Worm (Caenorhabditis elegans): ENCODE data around the gene col-71.

The col-71 gene

ce11 chrII:3516175-3516574 lies 13.8 kb upstream of the col-71 start:
- TF ChIP-seq hlh-1 (tag; optimal IDR thresholded peaks at IDR 0.05) (no peak), ceh-39 (tag; optimal IDR thresholded peaks at IDR 0.05) (no peak), cnd-1 (tag; optimal IDR thresholded peaks at IDR 0.05) (no peak), nhr-237 (tag; optimal IDR thresholded peaks at IDR 0.05) (no peak), blmp-1 (tag; optimal IDR thresholded peaks at IDR 0.05) (no peak), ces-1 (GFP tag; optimal IDR thresholded peaks at IDR 0.05) (no peak), mep-1 (tag; optimal IDR thresholded peaks at IDR 0.05) (no peak), M03D4.4 (tag; optimal IDR thresholded peaks at IDR 0.05) (no peak), snpc-4 (tag; optimal IDR thresholded peaks at IDR 0.05) (no peak), tbx-8 (GFP tag; optimal IDR thresholded peaks at IDR 0.05) (no peak), lsy-2 (tag; optimal IDR thresholded peaks at IDR 0.05) (no peak), elt-3 (tag; optimal IDR thresholded peaks at IDR 0.05) (no peak), nhr-76 (tag; optimal IDR thresholded peaks at IDR 0.05) (no peak), ceh-43 (GFP tag; optimal IDR thresholded peaks at IDR 0.05) (no peak)

- TF ChIP-seq mab-5 (tag; optimal IDR thresholded peaks at IDR 0.05) (no peak), mep-1 (tag; optimal IDR thresholded peaks at IDR 0.05) (no peak), ham-2 (GFP tag; optimal IDR thresholded peaks at IDR 0.05) (no peak), ceh-43 (GFP tag; optimal IDR thresholded peaks at IDR 0.05) (no peak), flh-1 (GFP tag; optimal IDR thresholded peaks at IDR 0.05) (no peak), nhr-12 (tag; optimal IDR thresholded peaks at IDR 0.05) (no peak), nhr-237 (tag; optimal IDR thresholded peaks at IDR 0.05) (no peak), mls-2 (tag; optimal IDR thresholded peaks at IDR 0.05) (no peak), ceh-83 (GFP tag; optimal IDR thresholded peaks at IDR 0.05) (no peak), hlh-1 (tag; optimal IDR thresholded peaks at IDR 0.05) (no peak), zip-8 (tag; optimal IDR thresholded peaks at IDR 0.05) (no peak), lin-13 (tag; optimal IDR thresholded peaks at IDR 0.05) (no peak), nhr-28 (tag; optimal IDR thresholded peaks at IDR 0.05) (no peak), elt-3 (tag; optimal IDR thresholded peaks at IDR 0.05) (no peak), cnd-1 (tag; optimal IDR thresholded peaks at IDR 0.05) (no peak), pha-4 (tag; optimal IDR thresholded peaks at IDR 0.05) (no peak), ztf-11 (tag; optimal IDR thresholded peaks at IDR 0.05) (no peak), bed-3 (GFP tag; optimal IDR thresholded peaks at IDR 0.05) (no peak)
Measured at ce11 chrII:3515384-3516053, 13.1 kb upstream of the col-71 start, which contains the start of the genes Y49F6B.14 and clec-125. Gene Y49F6B.14 (minus strand): TSS chrII:3515484. Gene clec-125 (plus strand): TSS chrII:3516003.

ce11 chrII:3514631-3515030 lies 12.3 kb upstream of the col-71 start, which contains the start of gene srz-5:
Gene srz-5 (minus strand): TSS chrII:3514731.
- no peak for TF ChIP-seq nhr-28 (tag; optimal IDR thresholded peaks at IDR 0.05)
- no peak for TF ChIP-seq lin-13 (tag; optimal IDR thresholded peaks at IDR 0.05)
- TF ChIP-seq elt-3 (tag; optimal IDR thresholded peaks at IDR 0.05): no peak
- no peak for TF ChIP-seq blmp-1 (tag; optimal IDR thresholded peaks at IDR 0.05)
- TF ChIP-seq mep-1 (tag; optimal IDR thresholded peaks at IDR 0.05): no peak
- TF ChIP-seq flh-1 (GFP tag; optimal IDR thresholded peaks at IDR 0.05): no peak
- TF ChIP-seq drap-1 (GFP tag; optimal IDR thresholded peaks at IDR 0.05): no peak
- TF ChIP-seq ceh-43 (GFP tag; optimal IDR thresholded peaks at IDR 0.05): no peak
- TF ChIP-seq sem-2 (GFP tag; optimal IDR thresholded peaks at IDR 0.05): no peak
- no peak for TF ChIP-seq lsy-2 (tag; optimal IDR thresholded peaks at IDR 0.05)
- TF ChIP-seq unc-62 (GFP tag; optimal IDR thresholded peaks at IDR 0.05): no peak
- TF ChIP-seq hlh-1 (tag; optimal IDR thresholded peaks at IDR 0.05): no peak
- TF ChIP-seq mls-2 (tag; optimal IDR thresholded peaks at IDR 0.05): no peak

ce11 chrII:3512240-3512639 lies 9.9 kb upstream of the col-71 start, which contains the start of gene Y49F6B.19:
Gene Y49F6B.19 (minus strand): TSS chrII:3512340.
- TF ChIP-seq mab-5 (tag; optimal IDR thresholded peaks at IDR 0.05) (no peak), unc-62 (GFP tag; optimal IDR thresholded peaks at IDR 0.05) (no peak)

- TF ChIP-seq zip-8 (tag; optimal IDR thresholded peaks at IDR 0.05) (no peak), ham-2 (GFP tag; optimal IDR thresholded peaks at IDR 0.05) (no peak), M03D4.4 (tag; optimal IDR thresholded peaks at IDR 0.05) (no peak), cnd-1 (tag; optimal IDR thresholded peaks at IDR 0.05) (no peak), mep-1 (tag; optimal IDR thresholded peaks at IDR 0.05) (no peak)
Measured at ce11 chrII:3504717-3505116, 2.3 kb upstream of the col-71 start, which contains the start of gene cyh-1. Gene cyh-1 (plus strand): TSS chrII:3505017.

- no peak for TF ChIP-seq blmp-1 (tag; optimal IDR thresholded peaks at IDR 0.05)
- TF ChIP-seq mls-2 (tag; optimal IDR thresholded peaks at IDR 0.05): no peak
- TF ChIP-seq nhr-28 (tag; optimal IDR thresholded peaks at IDR 0.05): no peak
- no peak for TF ChIP-seq sptf-1 (tag; optimal IDR thresholded peaks at IDR 0.05)
- no peak for TF ChIP-seq sem-2 (GFP tag; optimal IDR thresholded peaks at IDR 0.05)
- no peak for TF ChIP-seq pha-4 (tag; optimal IDR thresholded peaks at IDR 0.05)
- no peak for TF ChIP-seq unc-62 (GFP tag; optimal IDR thresholded peaks at IDR 0.05)
- TF ChIP-seq M03D4.4 (tag; optimal IDR thresholded peaks at IDR 0.05): no peak
- no peak for TF ChIP-seq ces-1 (GFP tag; optimal IDR thresholded peaks at IDR 0.05)
- TF ChIP-seq mab-5 (tag; optimal IDR thresholded peaks at IDR 0.05): no peak
- no peak for TF ChIP-seq hlh-1 (tag; optimal IDR thresholded peaks at IDR 0.05)
- no peak for TF ChIP-seq nhr-12 (tag; optimal IDR thresholded peaks at IDR 0.05)
- no peak for TF ChIP-seq flh-1 (GFP tag; optimal IDR thresholded peaks at IDR 0.05)
- no peak for TF ChIP-seq bed-3 (GFP tag; optimal IDR thresholded peaks at IDR 0.05)
- TF ChIP-seq drap-1 (GFP tag; optimal IDR thresholded peaks at IDR 0.05): no peak
- TF ChIP-seq elt-3 (tag; optimal IDR thresholded peaks at IDR 0.05): no peak
- no peak for TF ChIP-seq ceh-83 (GFP tag; optimal IDR thresholded peaks at IDR 0.05)
- TF ChIP-seq ceh-39 (tag; optimal IDR thresholded peaks at IDR 0.05): no peak
- no peak for TF ChIP-seq tbx-8 (GFP tag; optimal IDR thresholded peaks at IDR 0.05)
Measured at ce11 chrII:3502011-3502410, 359 bp downstream of the col-71 start.

Data from whole organism, mixed stage, embryonic.